Fruit fly (Drosophila melanogaster) whole organism, embryonic: ENCODE measurements around the gene CG17221.

Experiments
- Atf3 ChIP-seq: fragments of 200-800 bp; sonication (Bioruptor generic); optimal IDR thresholded peaks from 3 replicates; lab custom pipeline; 2016; ENCODE audit warnings: missing biosample characterization, missing genetic modification characterization
- CG11398 ChIP-seq: fragments of 200-800 bp; sonication (Bioruptor generic); optimal IDR thresholded peaks from 2 replicates; lab custom pipeline; 2016; ENCODE audit warnings: missing biosample characterization, missing genetic modification characterization
- CG1233 ChIP-seq: fragments of 200-800 bp; sonication (Bioruptor generic); optimal IDR thresholded peaks from 4 replicates; lab custom pipeline; 2018; ENCODE audit warnings: missing biosample characterization, mild to moderate bottlenecking, missing genetic modification characterization
- CG15479 ChIP-seq: fragments of 200-800 bp; sonication (Bioruptor generic); optimal IDR thresholded peaks from 3 replicates; lab custom pipeline; 2019; ENCODE audit warnings: missing biosample characterization, mild to moderate bottlenecking, missing genetic modification characterization, moderate library complexity
- CG1602 ChIP-seq: fragments of 200-800 bp; sonication (Bioruptor generic); optimal IDR thresholded peaks from 3 replicates; lab custom pipeline; 2016; ENCODE audit warnings: missing biosample characterization, missing genetic modification characterization
- CG17612 ChIP-seq: fragments of 200-800 bp; sonication (Bioruptor generic); IDR thresholded peaks from 2 replicates; pipeline ENCODE4 v1.3.6; 2022; ENCODE audit warnings: missing biosample characterization, missing genetic modification characterization
- CG1832 ChIP-seq: fragments of 200-800 bp; sonication (Bioruptor generic); optimal IDR thresholded peaks from 2 replicates; lab custom pipeline; 2017; ENCODE audit warnings: missing biosample characterization, mild to moderate bottlenecking, missing genetic modification characterization, inconsistent platforms
- CG18599 ChIP-seq: fragments of 200-800 bp; sonication (Bioruptor generic); optimal IDR thresholded peaks from 3 replicates; lab custom pipeline; 2017; ENCODE audit warnings: missing biosample characterization, missing genetic modification characterization, mild to moderate bottlenecking, moderate library complexity, missing genetic modification reagents
- CG2202 ChIP-seq: fragments of 200-800 bp; sonication (Bioruptor generic); optimal IDR thresholded peaks from 2 replicates; lab custom pipeline; 2018; ENCODE audit warnings: missing biosample characterization, mild to moderate bottlenecking, missing genetic modification characterization
- CG2678 ChIP-seq: fragments of 200-800 bp; sonication (Bioruptor generic); optimal IDR thresholded peaks from 3 replicates; lab custom pipeline; 2019; ENCODE audit warnings: missing biosample characterization, mild to moderate bottlenecking, missing genetic modification characterization, moderate library complexity
- CG30403 ChIP-seq: fragments of 200-800 bp; sonication (Bioruptor generic); optimal IDR thresholded peaks from 3 replicates; lab custom pipeline; 2016; ENCODE audit warnings: missing biosample characterization, missing genetic modification characterization
- CG32532 ChIP-seq: fragments of 200-800 bp; sonication (Bioruptor generic); IDR thresholded peaks from 2 replicates; pipeline ENCODE4 v1.3.6; 2022; ENCODE audit warnings: missing biosample characterization, missing genetic modification characterization
- CG33213 ChIP-seq: fragments of 200-800 bp; sonication (Bioruptor generic); optimal IDR thresholded peaks from 3 replicates; lab custom pipeline; 2016; ENCODE audit warnings: missing biosample characterization, missing genetic modification characterization
- CG5180 ChIP-seq: fragments of 200-800 bp; sonication (Bioruptor generic); optimal IDR thresholded peaks from 3 replicates; lab custom pipeline; 2017; ENCODE audit warnings: missing biosample characterization, missing genetic modification characterization, mild to moderate bottlenecking, moderate library complexity, missing genetic modification reagents
- CG7928 ChIP-seq: fragments of 200-800 bp; sonication (Bioruptor generic); optimal IDR thresholded peaks from 2 replicates; lab custom pipeline; 2017; ENCODE audit warnings: missing biosample characterization, mild to moderate bottlenecking, missing genetic modification characterization
- CG7987 ChIP-seq: fragments of 200-800 bp; sonication (Bioruptor generic); optimal IDR thresholded peaks from 2 replicates; lab custom pipeline; 2018; ENCODE audit warnings: missing biosample characterization, mild to moderate bottlenecking, missing genetic modification characterization, moderate library complexity
- CG9727 ChIP-seq: fragments of 200-800 bp; sonication (Bioruptor generic); optimal IDR thresholded peaks from 3 replicates; lab custom pipeline; 2017; ENCODE audit warnings: missing biosample characterization, mild to moderate bottlenecking, missing genetic modification characterization
- CHES-1-like ChIP-seq: fragments of 200-800 bp; sonication (Bioruptor generic); optimal IDR thresholded peaks from 2 replicates; lab custom pipeline; 2016; ENCODE audit warnings: missing biosample characterization, missing genetic modification characterization
- Chrac-16 ChIP-seq: fragments of 200-800 bp; sonication (Bioruptor generic); optimal IDR thresholded peaks from 3 replicates; lab custom pipeline; 2016; ENCODE audit warnings: missing biosample characterization, missing genetic modification characterization
- Dip3 ChIP-seq: fragments of 200-800 bp; sonication (Bioruptor generic); optimal IDR thresholded peaks from 3 replicates; lab custom pipeline; 2016; ENCODE audit warnings: missing biosample characterization, missing genetic modification characterization
- Dll ChIP-seq: fragments of 200-800 bp; sonication (Bioruptor generic); IDR thresholded peaks from 4 replicates; pipeline ENCODE4 v1.3.6; 2022; ENCODE audit warnings: missing biosample characterization, missing genetic modification characterization; ENCODE audit not compliant: partially characterized antibody
- Elba2 ChIP-seq: fragments of 200-800 bp; sonication (Bioruptor generic); optimal IDR thresholded peaks from 3 replicates; lab custom pipeline; 2016; ENCODE audit warnings: missing biosample characterization, missing genetic modification characterization
- Ets97D ChIP-seq: fragments of 200-800 bp; sonication (Bioruptor generic); optimal IDR thresholded peaks from 3 replicates; lab custom pipeline; 2016; ENCODE audit warnings: missing biosample characterization, missing genetic modification characterization
- Fer1 ChIP-seq: fragments of 200-800 bp; sonication (Bioruptor generic); optimal IDR thresholded peaks from 2 replicates; lab custom pipeline; 2017; ENCODE audit warnings: missing biosample characterization, mild to moderate bottlenecking, missing genetic modification characterization
- HLH54F ChIP-seq: fragments of 200-800 bp; sonication (Bioruptor generic); optimal IDR thresholded peaks from 3 replicates; lab custom pipeline; 2016; ENCODE audit warnings: missing biosample characterization, missing genetic modification characterization
- Hmx ChIP-seq: fragments of 200-800 bp; sonication (Bioruptor generic); optimal IDR thresholded peaks from 2 replicates; lab custom pipeline; 2016; ENCODE audit warnings: missing biosample characterization, missing genetic modification characterization
- Hr78 ChIP-seq, 2 experiments: fragments of 200-800 bp in 1 of 2; fragments of >200 bp in 1 of 2; sonication (Bioruptor generic) in 1 of 2; optimal IDR thresholded peaks; 2 replicates each; lab custom pipeline; 2017 to 2019; ENCODE audit warnings: missing biosample characterization in 2 of 2, missing genetic modification characterization in 2 of 2, mild to moderate bottlenecking in 1 of 2, moderate library complexity in 1 of 2
- Oaz ChIP-seq: fragments of 200-800 bp; sonication (Bioruptor generic); IDR thresholded peaks from 2 replicates; pipeline ENCODE4 v1.3.6; 2022; ENCODE audit warnings: missing biosample characterization, missing genetic modification characterization
- PHDP ChIP-seq: fragments of 200-800 bp; sonication (Bioruptor generic); optimal IDR thresholded peaks from 3 replicates; lab custom pipeline; 2018; ENCODE audit warnings: missing biosample characterization, mild to moderate bottlenecking, missing genetic modification characterization, moderate library complexity
- Side ChIP-seq: fragments of 200-800 bp; sonication (Bioruptor generic); optimal IDR thresholded peaks from 2 replicates; lab custom pipeline; 2016; ENCODE audit warnings: missing biosample characterization, missing genetic modification characterization
- Sox102F ChIP-seq: fragments of 200-800 bp; sonication (Bioruptor generic); optimal IDR thresholded peaks from 2 replicates; lab custom pipeline; 2018; ENCODE audit warnings: missing biosample characterization, mild to moderate bottlenecking, missing genetic modification characterization, moderate library complexity
- bigmax ChIP-seq: fragments of 200-800 bp; sonication (Bioruptor generic); optimal IDR thresholded peaks from 2 replicates; lab custom pipeline; 2018; ENCODE audit warnings: missing biosample characterization, mild to moderate bottlenecking, missing genetic modification characterization
- bsh ChIP-seq, 2 experiments: fragments of 200-800 bp; sonication (Bioruptor generic); optimal IDR thresholded peaks; 2 replicates each; lab custom pipeline; 2017 to 2018; ENCODE audit warnings: mild to moderate bottlenecking in 2 of 2, missing biosample characterization in 2 of 2, missing genetic modification characterization in 2 of 2, moderate library complexity in 1 of 2
- chn ChIP-seq: fragments of 200-800 bp; sonication (Bioruptor generic); optimal IDR thresholded peaks from 2 replicates; lab custom pipeline; 2016; ENCODE audit warnings: missing biosample characterization, missing genetic modification characterization
- croc ChIP-seq: fragments of 200-800 bp; sonication (Bioruptor generic); conservative IDR thresholded peaks from 3 replicates; pipeline ENCODE4 v1.3.6; 2022; ENCODE audit warnings: missing biosample characterization, missing genetic modification characterization
- crp ChIP-seq, 2 experiments: fragments of 200-800 bp; sonication (Bioruptor generic); optimal IDR thresholded peaks; 2 replicates in 1 of 2; 3 replicates in 1 of 2; lab custom pipeline; 2017; ENCODE audit warnings: missing biosample characterization in 2 of 2, missing genetic modification characterization in 2 of 2, mild to moderate bottlenecking in 1 of 2, moderate library complexity in 1 of 2
- fu2 ChIP-seq: fragments of 200-800 bp; sonication (Bioruptor generic); optimal IDR thresholded peaks from 2 replicates; lab custom pipeline; 2016; ENCODE audit warnings: missing biosample characterization, missing genetic modification characterization
- hkb ChIP-seq, 2 experiments: fragments of 200-800 bp in 1 of 2; fragments of >200 bp in 1 of 2; sonication (Bioruptor generic) in 1 of 2; IDR thresholded peaks in 1 of 2; optimal IDR thresholded peaks in 1 of 2; 2 replicates each; pipeline versions ENCODE4 v1.3.6 to Lab custom; 2017 to 2022; ENCODE audit warnings: missing biosample characterization in 1 of 2, missing genetic modification characterization in 1 of 2
- hth ChIP-seq: fragments of >200 bp; optimal IDR thresholded peaks from 2 replicates; lab custom pipeline; 2017; ENCODE audit warnings: inconsistent platforms
- insv ChIP-seq, 2 experiments: fragments of 200-800 bp; sonication (Bioruptor generic); optimal IDR thresholded peaks; 3 replicates each; lab custom pipeline; 2016 to 2018; ENCODE audit warnings: missing biosample characterization in 2 of 2, missing genetic modification characterization in 2 of 2
- mirr ChIP-seq: fragments of 200-800 bp; sonication (Bioruptor generic); optimal IDR thresholded peaks from 3 replicates; lab custom pipeline; 2018; ENCODE audit warnings: missing biosample characterization, mild to moderate bottlenecking, missing genetic modification characterization
- pb ChIP-seq: fragments of 200-800 bp; sonication (Bioruptor generic); optimal IDR thresholded peaks from 3 replicates; lab custom pipeline; 2016; ENCODE audit warnings: missing biosample characterization, missing genetic modification characterization
- pita ChIP-seq: fragments of 200-800 bp; sonication (Bioruptor generic); optimal IDR thresholded peaks from 2 replicates; lab custom pipeline; 2017; ENCODE audit warnings: missing biosample characterization, mild to moderate bottlenecking, missing genetic modification characterization
- pum ChIP-seq: fragments of 200-800 bp; sonication (Bioruptor generic); optimal IDR thresholded peaks from 2 replicates; lab custom pipeline; 2016; ENCODE audit warnings: missing biosample characterization, missing genetic modification characterization
- ranshi ChIP-seq: fragments of 200-800 bp; sonication (Bioruptor generic); IDR thresholded peaks from 2 replicates; pipeline ENCODE4 v1.3.6; 2022; ENCODE audit warnings: missing biosample characterization, missing genetic modification characterization
- rib ChIP-seq: fragments of 200-800 bp; sonication (Bioruptor generic); IDR thresholded peaks from 2 replicates; pipeline ENCODE4 v1.3.6; 2022; ENCODE audit warnings: missing biosample characterization, missing genetic modification characterization
- sima ChIP-seq: fragments of 200-800 bp; sonication (Bioruptor generic); optimal IDR thresholded peaks from 2 replicates; lab custom pipeline; 2016; ENCODE audit warnings: missing biosample characterization, missing genetic modification characterization
- unc-4 ChIP-seq: fragments of 200-800 bp; sonication (Bioruptor generic); IDR thresholded peaks from 2 replicates; pipeline ENCODE4 v1.3.6; 2022; ENCODE audit warnings: missing biosample characterization, missing genetic modification characterization; ENCODE audit not compliant: partially characterized antibody
- vvl ChIP-seq: fragments of 200-800 bp; sonication (Bioruptor generic); IDR thresholded peaks from 2 replicates; pipeline ENCODE4 v1.3.6; 2022; ENCODE audit warnings: missing biosample characterization, missing genetic modification characterization

Gene CG17221

DNA sequence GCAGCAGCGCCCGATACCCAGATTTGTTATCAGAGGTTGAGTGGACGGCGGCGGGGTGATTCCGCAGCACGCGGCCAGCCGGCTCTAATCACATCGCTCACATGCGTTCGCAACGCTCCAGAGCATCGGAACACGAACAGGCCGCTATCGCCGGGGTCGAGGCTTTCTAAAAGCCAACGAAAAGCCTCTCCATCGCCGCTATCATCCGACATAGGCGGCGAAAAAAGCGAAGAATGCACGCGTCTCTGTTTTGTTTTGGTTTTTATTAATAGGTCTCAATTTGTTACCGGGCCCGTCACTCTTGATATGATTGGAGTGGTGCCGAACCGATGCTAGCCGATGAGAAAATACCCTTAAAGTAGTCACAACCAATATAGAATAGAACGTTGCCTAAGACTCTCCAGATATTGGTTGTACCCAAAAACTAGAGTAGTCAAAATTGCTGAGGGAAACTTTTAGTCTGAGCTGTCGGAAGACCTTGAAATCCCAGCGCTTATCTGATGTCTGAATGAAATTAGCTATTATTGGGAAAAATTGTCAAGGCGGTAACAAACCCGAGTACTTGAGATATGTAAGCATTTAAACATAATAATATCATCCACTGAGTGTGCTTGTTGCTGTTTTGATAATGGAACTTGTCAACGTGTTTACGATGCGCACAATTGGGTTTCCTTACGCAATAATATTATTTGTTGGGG, 2.3 kb downstream of the CG17221 start, which contains the start of gene CG17261 (continued):
- peak; percentile 55 for TF ChIP-seq CG9727 (GFP tag; lab: Kevin White, UChicago)
- no peak for TF ChIP-seq CG7928 (GFP tag; lab: Kevin White, UChicago)
- TF ChIP-seq pum (GFP tag; lab: Kevin White, UChicago): no peak
- no peak for TF ChIP-seq hkb (optimal IDR thresholded peaks at IDR 0.05; lab: Kevin White, UChicago)
- TF ChIP-seq hkb (GFP tag; IDR thresholded peaks at IDR 0.05; lab: Robert Waterston, UW): no peak
- TF ChIP-seq Hmx: no peak
- TF ChIP-seq Atf3 (GFP tag; lab: Kevin White, UChicago): no peak
- no peak for TF ChIP-seq pita (GFP tag; lab: Kevin White, UChicago)
- TF ChIP-seq HLH54F (GFP tag; lab: Kevin White, UChicago): peak; percentile 37
- TF ChIP-seq chn (GFP tag; lab: Kevin White, UChicago): no peak
- no peak for TF ChIP-seq crp (GFP tag; optimal IDR thresholded peaks at IDR 0.05; lab: Kevin White, UChicago)
- no peak for TF ChIP-seq CG2202
- peak; percentile 30 for TF ChIP-seq CHES-1-like (GFP tag; lab: Kevin White, UChicago)
- peak; percentile 84 for TF ChIP-seq CG18599 (GFP tag; lab: Kevin White, UChicago)
- TF ChIP-seq CG1233 (GFP tag; lab: Kevin White, UChicago): peak; percentile 8
- TF ChIP-seq CG1602 (GFP tag; lab: Kevin White, UChicago): no peak
- TF ChIP-seq CG30403 (GFP tag; lab: Kevin White, UChicago): peak; percentile 35
- no peak for TF ChIP-seq bsh (GFP tag; optimal IDR thresholded peaks at IDR 0.05; lab: Kevin White, UChicago)
- TF ChIP-seq CG5180: no peak
- TF ChIP-seq CG15479: no peak
- TF ChIP-seq mirr (GFP tag; lab: Kevin White, UChicago): peak; percentile 58
- no peak for TF ChIP-seq hth (lab: Kevin White, UChicago)
- peak in 1 of 2 experiments; percentile 84 for TF ChIP-seq Hr78 (GFP tag; optimal IDR thresholded peaks at IDR 0.05; lab: Kevin White, UChicago)
- peak; percentile 31 for TF ChIP-seq PHDP (tag; lab: Kevin White, UChicago)
- TF ChIP-seq pb (GFP tag; lab: Kevin White, UChicago): no peak
- no peak for TF ChIP-seq Oaz (GFP tag; lab: Robert Waterston, UW)
- TF ChIP-seq unc-4: no peak
- 0 out of 2 replicates have a peak, but pooled peaks have one; percentile 5 for TF ChIP-seq ranshi
- TF ChIP-seq Dip3 (GFP tag; lab: Kevin White, UChicago): peak; percentile 41
- no peak for TF ChIP-seq Ets97D (GFP tag; lab: Kevin White, UChicago)
- peak; percentile 75 for TF ChIP-seq CG32532 (GFP tag; lab: Robert Waterston, UW)
- TF ChIP-seq Sox102F (GFP tag; lab: Kevin White, UChicago): peak; percentile 21
- no peak for TF ChIP-seq fu2
- peak; percentile 30; the same call in 1 of the 2 replicates for TF ChIP-seq vvl
- no peak for TF ChIP-seq CG1832 (GFP tag; lab: Kevin White, UChicago)
- peak; percentile 49; the same call in 1 of the 2 replicates for TF ChIP-seq rib (GFP tag; lab: Robert Waterston, UW)
- peak; percentile 56 for TF ChIP-seq CG2678
- TF ChIP-seq Chrac-16: peak; percentile 25
- no peak for TF ChIP-seq CG33213 (GFP tag; lab: Kevin White, UChicago)
- TF ChIP-seq insv (GFP tag; optimal IDR thresholded peaks at IDR 0.05; lab: Kevin White, UChicago): no peak
- TF ChIP-seq Elba2 (GFP tag; lab: Kevin White, UChicago): no peak
- TF ChIP-seq CG11398: no peak
- no peak for TF ChIP-seq bigmax
- no peak for TF ChIP-seq croc (GFP tag; lab: Robert Waterston, UW)
- peak; percentile 68 for TF ChIP-seq Fer1 (GFP tag; lab: Kevin White, UChicago)
- TF ChIP-seq Side (GFP tag; lab: Kevin White, UChicago): peak; percentile 40
- TF ChIP-seq CG7987 (GFP tag; lab: Kevin White, UChicago): peak; percentile 86
- no peak for TF ChIP-seq CG17612 (GFP tag; lab: Robert Waterston, UW)
- TF ChIP-seq sima: no peak
- TF ChIP-seq Dll: no peak
